Worm (Caenorhabditis elegans) whole organism, L4 larva: ENCODE measurements around the gene gop-2.

Experiments used
- D1046.2 ChIP-seq: fragments of 200-800 bp; sonication (Bioruptor generic); IDR thresholded peaks from 2 replicates; pipeline ENCODE4 v1.3.6; 2022; ENCODE audit warnings: missing genetic modification characterization, missing compliant biosample characterization
- F26F4.8 ChIP-seq: fragments of 200-800 bp; sonication (Bioruptor generic); conservative IDR thresholded peaks from 2 replicates; pipeline ENCODE4 v1.3.6; 2022; ENCODE audit warnings: missing genetic modification characterization, missing compliant biosample characterization
- F44E2.7 ChIP-seq: fragments of 200-800 bp; sonication (Bioruptor generic); IDR thresholded peaks from 2 replicates; pipeline ENCODE4 v2.1.2; 2022; ENCODE audit warnings: missing genetic modification characterization, missing compliant biosample characterization
- T20F7.1 ChIP-seq: fragments of 200-800 bp; sonication (Bioruptor generic); optimal IDR thresholded peaks from 2 replicates; lab custom pipeline; 2018; ENCODE audit warnings: mild to moderate bottlenecking, missing genetic modification characterization, missing compliant biosample characterization
- Y48G9A.11 ChIP-seq: fragments of 200-800 bp; sonication (Bioruptor generic); IDR thresholded peaks from 2 replicates; pipeline ENCODE4 v1.3.6; 2022; ENCODE audit warnings: missing genetic modification reagents, missing genetic modification characterization, missing compliant biosample characterization
- Y75B8A.6 ChIP-seq: fragments of 200-800 bp; sonication (Bioruptor generic); IDR thresholded peaks from 2 replicates; pipeline ENCODE4 v1.3.6; 2022; ENCODE audit warnings: missing genetic modification reagents, missing genetic modification characterization, missing compliant biosample characterization
- aha-1 ChIP-seq: fragments of 150-350 bp; peaks from one replicate; lab custom pipeline; 2014; ENCODE audit warnings: missing biosample characterization, missing genetic modification characterization
- aly-2 ChIP-seq: sonication (generic microtip); optimal IDR thresholded peaks from 2 replicates; lab custom pipeline; 2018; ENCODE audit warnings: missing biosample characterization, missing genetic modification characterization
- attf-4 ChIP-seq: sonication (generic microtip); optimal IDR thresholded peaks from 3 replicates; lab custom pipeline; 2017; ENCODE audit warnings: missing biosample characterization, missing genetic modification characterization
- ceh-32 ChIP-seq: sonication (generic microtip); optimal IDR thresholded peaks from 2 replicates; lab custom pipeline; 2016; ENCODE audit warnings: mild to moderate bottlenecking, missing genetic modification characterization, missing compliant biosample characterization; ENCODE audit not compliant: poor library complexity
- ces-1 ChIP-seq: fragments of 150-350 bp; sonication (generic microtip); optimal IDR thresholded peaks from 4 replicates; lab custom pipeline; 2014; ENCODE audit warnings: missing biosample characterization, missing genetic modification reagents, missing genetic modification characterization
- daf-16 ChIP-seq, 3 experiments: sonication (generic microtip); optimal IDR thresholded peaks; 2 replicates each; lab custom pipeline; 2016 to 2017; ENCODE audit warnings: missing genetic modification characterization in 3 of 3, missing genetic modification reagents in 3 of 3, mild to moderate bottlenecking in 2 of 3, missing compliant biosample characterization in 2 of 3, missing biosample characterization in 1 of 3, moderate library complexity in 1 of 3
- daf-19 ChIP-seq: fragments of 200-800 bp; sonication (Bioruptor generic); conservative IDR thresholded peaks from 2 replicates; pipeline ENCODE4 v1.3.6; 2022; ENCODE audit warnings: missing genetic modification characterization, missing compliant biosample characterization
- dve-1 ChIP-seq: sonication (generic microtip); optimal IDR thresholded peaks from 2 replicates; lab custom pipeline; 2017; ENCODE audit warnings: antibody characterized with exemption, mild to moderate bottlenecking, missing genetic modification characterization, missing compliant biosample characterization; ENCODE audit not compliant: insufficient read depth
- egl-27 ChIP-seq: sonication (generic microtip); optimal IDR thresholded peaks from 3 replicates; lab custom pipeline; 2017; ENCODE audit warnings: missing biosample characterization, missing genetic modification reagents, missing genetic modification characterization
- egl-43 ChIP-seq: fragments of 200-800 bp; sonication (Bioruptor generic); IDR thresholded peaks from 2 replicates; pipeline ENCODE4 v1.3.6; 2022; ENCODE audit warnings: missing genetic modification reagents, missing genetic modification characterization, missing compliant biosample characterization
- hif-1 ChIP-seq, 2 experiments: sonication (generic microtip); optimal IDR thresholded peaks; 2 replicates each; lab custom pipeline; 2016 to 2017; ENCODE audit warnings: missing compliant biosample characterization in 2 of 2, missing genetic modification characterization in 2 of 2, missing genetic modification reagents in 2 of 2, missing genotype in 2 of 2, mild to moderate bottlenecking in 1 of 2
- hmg-1.1 ChIP-seq: fragments of 200-800 bp; sonication (Bioruptor generic); IDR thresholded peaks from 2 replicates; pipeline ENCODE4 v1.3.6; 2022; ENCODE audit warnings: missing genetic modification reagents, missing genetic modification characterization, missing compliant biosample characterization
- jun-1 ChIP-seq: fragments of 150-350 bp; optimal IDR thresholded peaks from 2 replicates; lab custom pipeline; 2014; ENCODE audit warnings: missing biosample characterization, missing genetic modification reagents, missing genetic modification characterization
- lim-7 ChIP-seq: fragments of 200-800 bp; sonication (Bioruptor generic); IDR thresholded peaks from 2 replicates; pipeline ENCODE4 v1.3.6; 2022; ENCODE audit warnings: missing genetic modification characterization, missing compliant biosample characterization
- lin-13 ChIP-seq: fragments of 150-350 bp; optimal IDR thresholded peaks from 2 replicates; lab custom pipeline; 2014; ENCODE audit warnings: missing biosample characterization, missing genetic modification reagents, missing genetic modification characterization
- lin-15B ChIP-seq: fragments of 150-350 bp; sonication (generic microtip); optimal IDR thresholded peaks from 3 replicates; lab custom pipeline; 2014; ENCODE audit warnings: missing biosample characterization, missing genetic modification characterization
- lin-29 ChIP-seq: fragments of 200-800 bp; sonication (Bioruptor generic); IDR thresholded peaks from 2 replicates; pipeline ENCODE4 v1.3.6; 2022; ENCODE audit warnings: missing genetic modification reagents, missing genetic modification characterization, missing compliant biosample characterization
- madf-5 ChIP-seq, 2 experiments: fragments of 200-800 bp; sonication (Bioruptor generic); IDR thresholded peaks; 2 replicates each; pipeline ENCODE4 v1.3.6; 2022; ENCODE audit warnings: missing compliant biosample characterization in 2 of 2, missing genetic modification characterization in 2 of 2
- mep-1 ChIP-seq: fragments of 150-350 bp; sonication (generic microtip); optimal IDR thresholded peaks from 3 replicates; lab custom pipeline; 2014; ENCODE audit warnings: missing biosample characterization, missing genetic modification characterization
- mxl-2 ChIP-seq: fragments of 200-800 bp; sonication (Bioruptor generic); conservative IDR thresholded peaks from 2 replicates; pipeline ENCODE4 v1.3.6; 2022; ENCODE audit warnings: missing genetic modification reagents, missing genetic modification characterization, missing compliant biosample characterization
- nhr-102 ChIP-seq: sonication (generic microtip); optimal IDR thresholded peaks from 2 replicates; lab custom pipeline; 2016; ENCODE audit warnings: mild to moderate bottlenecking, missing genetic modification characterization, moderate library complexity, missing compliant biosample characterization
- nhr-11 ChIP-seq: fragments of 150-350 bp; optimal IDR thresholded peaks from 2 replicates; lab custom pipeline; 2014; ENCODE audit warnings: missing biosample characterization, missing genetic modification characterization
- nhr-237 ChIP-seq: sonication (generic microtip); optimal IDR thresholded peaks from 2 replicates; lab custom pipeline; 2017; ENCODE audit warnings: missing biosample characterization, missing genetic modification characterization
- nhr-28 ChIP-seq: fragments of 150-350 bp; optimal IDR thresholded peaks from 2 replicates; lab custom pipeline; 2014; ENCODE audit warnings: missing biosample characterization, missing genetic modification characterization
- nhr-76 ChIP-seq: fragments of 150-350 bp; optimal IDR thresholded peaks from 2 replicates; lab custom pipeline; 2014; ENCODE audit warnings: missing biosample characterization, missing genetic modification characterization
- pha-4 ChIP-seq, 2 experiments: fragments of 150-350 bp in 1 of 2; fragments of 200-800 bp in 1 of 2; sonication (Bioruptor generic) in 1 of 2; IDR thresholded peaks in 1 of 2; optimal IDR thresholded peaks in 1 of 2; 2 replicates each; pipeline versions ENCODE4 v1.3.6 to Lab custom; 2014 to 2022; ENCODE audit warnings: missing genetic modification characterization in 2 of 2, missing genetic modification reagents in 2 of 2, missing biosample characterization in 1 of 2, missing compliant biosample characterization in 1 of 2
- php-3 ChIP-seq: fragments of 200-800 bp; sonication (Bioruptor generic); IDR thresholded peaks from 2 replicates; pipeline ENCODE4 v1.3.6; 2022; ENCODE audit warnings: missing genetic modification reagents, missing genetic modification characterization, missing compliant biosample characterization
- pqm-1 ChIP-seq: sonication (generic microtip); optimal IDR thresholded peaks from 2 replicates; lab custom pipeline; 2017; ENCODE audit warnings: missing biosample characterization, missing genetic modification characterization
- sdz-12 ChIP-seq: fragments of 200-800 bp; sonication (Bioruptor generic); optimal IDR thresholded peaks from 2 replicates; lab custom pipeline; 2018; ENCODE audit warnings: mild to moderate bottlenecking, missing genetic modification characterization, missing compliant biosample characterization
- set-16 ChIP-seq: fragments of 200-800 bp; sonication (Bioruptor generic); IDR thresholded peaks from 2 replicates; pipeline ENCODE4 v1.3.6; 2022; ENCODE audit warnings: missing genetic modification reagents, missing genetic modification characterization, missing compliant biosample characterization
- skn-1 ChIP-seq: fragments of 150-350 bp; optimal IDR thresholded peaks from 2 replicates; lab custom pipeline; 2014; ENCODE audit warnings: missing biosample characterization, missing genetic modification characterization
- snpc-4 ChIP-seq: fragments of 150-350 bp; optimal IDR thresholded peaks from 2 replicates; lab custom pipeline; 2014; ENCODE audit warnings: missing biosample characterization, missing genetic modification characterization
- tag-97 ChIP-seq: fragments of 200-800 bp; sonication (Bioruptor generic); IDR thresholded peaks from 2 replicates; pipeline ENCODE4 v1.3.6; 2022; ENCODE audit warnings: missing genetic modification characterization, missing compliant biosample characterization
- tra-1 ChIP-seq: fragments of 200-800 bp; sonication (Bioruptor generic); IDR thresholded peaks from 2 replicates; pipeline ENCODE4 v1.3.6; 2022; ENCODE audit warnings: missing genetic modification reagents, missing genetic modification characterization, missing compliant biosample characterization
- unc-62 ChIP-seq, 3 experiments: fragments of 150-350 bp in 1 of 3; sonication (generic microtip); optimal IDR thresholded peaks in 2 of 3; peaks in 1 of 3; 1 replicate in 1 of 3; 2 replicates in 2 of 3; lab custom pipeline; 2014 to 2017; ENCODE audit warnings: missing biosample characterization in 3 of 3, missing genetic modification characterization in 3 of 3, missing genetic modification reagents in 3 of 3, missing genotype in 1 of 3
- zip-2 ChIP-seq: fragments of 150-350 bp; optimal IDR thresholded peaks from 2 replicates; lab custom pipeline; 2014; ENCODE audit warnings: missing biosample characterization, missing genetic modification characterization
- ztf-11 ChIP-seq: fragments of 150-350 bp; optimal IDR thresholded peaks from 2 replicates; lab custom pipeline; 2014; ENCODE audit warnings: missing biosample characterization, missing genetic modification characterization

The gop-2 gene

ce11 chrIII:5228839-5229238, 30.0 kb upstream of the gop-2 start:
- TF ChIP-seq nhr-11 (tag; lab: Kevin White, UChicago) (no peak), zip-2 (tag; lab: Kevin White, UChicago) (no peak)

- TF ChIP-seq aha-1 (tag; lab: Kevin White, UChicago), result peak; percentile 82
- TF ChIP-seq nhr-237 (tag; lab: Kevin White, UChicago), result no peak
- TF ChIP-seq aly-2 (tag; lab: Kevin White, UChicago), result peak; percentile 75
- TF ChIP-seq D1046.2, result 0 out of 2 replicates have a peak, but pooled peaks have one; percentile 20
- no peak for TF ChIP-seq zip-2 (tag; lab: Kevin White, UChicago)
- TF ChIP-seq attf-4, result no peak
- TF ChIP-seq egl-43 (GFP tag; lab: Robert Waterston, UW), result no peak
- no peak for TF ChIP-seq mxl-2 (GFP tag; lab: Robert Waterston, UW)
Observed at ce11 chrIII:5229511-5230250, 29.1 kb upstream of the gop-2 start.

ce11 chrIII:5230415-5230814, 28.4 kb upstream of the gop-2 start, which contains the start of gene prmt-5:
TSS of gene prmt-5 (plus strand) at chrIII:5230555.
- TF ChIP-seq daf-16 (GFP tag; optimal IDR thresholded peaks at IDR 0.05; lab: Kevin White, UChicago) (peak; percentile 25 to 57), daf-16 (tag; optimal IDR thresholded peaks at IDR 0.05; lab: Kevin White, UChicago) (peak; percentile 55), lim-7 (0 out of 2 replicates have a peak, but pooled peaks have one; percentile 60), nhr-102 (tag; lab: Kevin White, UChicago) (peak; percentile 74), snpc-4 (no peak), mxl-2 (GFP tag; lab: Robert Waterston, UW) (no peak), tra-1 (GFP tag; lab: Robert Waterston, UW) (peak; percentile 67), hmg-1.1 (GFP tag; lab: Robert Waterston, UW) (no peak), ztf-11 (tag; lab: Kevin White, UChicago) (no peak), sdz-12 (GFP tag; lab: Kevin White, UChicago) (peak; percentile 48), ceh-32 (no peak), D1046.2 (peak; percentile 60; the same call in 1 of the 2 replicates), T20F7.1 (GFP tag; lab: Kevin White, UChicago) (peak; percentile 59), nhr-28 (peak; percentile 2), Y75B8A.6 (GFP tag; lab: Robert Waterston, UW) (peak; percentile 77), unc-62 (GFP tag; optimal IDR thresholded peaks at IDR 0.05 in 1 of 2; lab: Kevin White, UChicago) (no peak), unc-62 (tag; optimal IDR thresholded peaks at IDR 0.05; lab: Kevin White, UChicago) (no peak), egl-43 (GFP tag; lab: Robert Waterston, UW) (peak; percentile 72; the same call in 1 of the 2 replicates), F26F4.8 (GFP tag; lab: Robert Waterston, UW) (no peak), lin-29 (GFP tag; lab: Robert Waterston, UW) (no peak), lin-15B (tag; lab: Kevin White, UChicago) (no peak), ces-1 (GFP tag; lab: Kevin White, UChicago) (no peak), egl-27 (no peak), nhr-76 (no peak), skn-1 (no peak), jun-1 (no peak), daf-19 (no peak), set-16 (no peak), aly-2 (tag; lab: Kevin White, UChicago) (no peak), madf-5 (GFP tag; IDR thresholded peaks at IDR 0.05; lab: Robert Waterston, UW) (0 out of 4 replicates have a peak, but pooled peaks of 1 of the 2 experiments have one; percentile 4), F44E2.7 (0 out of 2 replicates have a peak, but pooled peaks have one; percentile 4), tag-97 (GFP tag; lab: Robert Waterston, UW) (no peak), lin-13 (GFP tag; lab: Kevin White, UChicago) (no peak), hif-1 (tag; optimal IDR thresholded peaks at IDR 0.05; lab: Kevin White, UChicago) (peak in 1 of 2 experiments; percentile 3), php-3 (GFP tag; lab: Robert Waterston, UW) (no peak), dve-1 (peak; percentile 61), Y48G9A.11 (GFP tag; lab: Robert Waterston, UW) (peak; percentile 34; the same call in 1 of the 2 replicates), pqm-1 (no peak), pha-4 (GFP tag; IDR thresholded peaks at IDR 0.05; lab: Robert Waterston, UW) (peak; percentile 81; the same call in 1 of the 2 replicates), pha-4 (tag; optimal IDR thresholded peaks at IDR 0.05; lab: Kevin White, UChicago) (no peak), mep-1 (peak; percentile 47), nhr-11 (tag; lab: Kevin White, UChicago) (no peak)
